Worm (Caenorhabditis elegans) whole organism, mixed stage, embryonic: Measurements from ENCODE around the gene patr-1.

Source experiments
- M03D4.4 ChIP-seq: sonication (generic microtip); optimal IDR thresholded peaks from 2 replicates; lab custom pipeline; 2017; ENCODE audit warnings: mild to moderate bottlenecking, missing genetic modification characterization, missing compliant biosample characterization
- bed-3 ChIP-seq: fragments of 200-800 bp; sonication (Bioruptor generic); optimal IDR thresholded peaks from 3 replicates; lab custom pipeline; 2018; ENCODE audit warnings: mild to moderate bottlenecking, missing genetic modification characterization, moderate library complexity, missing compliant biosample characterization
- blmp-1 ChIP-seq: fragments of 150-350 bp; optimal IDR thresholded peaks from 2 replicates; lab custom pipeline; 2014; ENCODE audit warnings: missing biosample characterization, missing genetic modification characterization
- ceh-43 ChIP-seq: fragments of 200-800 bp; sonication (Bioruptor generic); optimal IDR thresholded peaks from 2 replicates; lab custom pipeline; 2018; ENCODE audit warnings: mild to moderate bottlenecking, missing genetic modification characterization, moderate library complexity, missing compliant biosample characterization
- ceh-83 ChIP-seq: fragments of 200-800 bp; sonication (Bioruptor generic); optimal IDR thresholded peaks from 2 replicates; lab custom pipeline; 2018; ENCODE audit warnings: mild to moderate bottlenecking, missing genetic modification characterization, missing compliant biosample characterization
- ces-1 ChIP-seq: fragments of 150-350 bp; optimal IDR thresholded peaks from 2 replicates; lab custom pipeline; 2014; ENCODE audit warnings: missing biosample characterization, missing genetic modification reagents, missing genetic modification characterization
- cnd-1 ChIP-seq: fragments of 200-800 bp; sonication (Bioruptor generic); optimal IDR thresholded peaks from 2 replicates; lab custom pipeline; 2018; ENCODE audit warnings: mild to moderate bottlenecking, missing genetic modification characterization, missing compliant biosample characterization
- drap-1 ChIP-seq: fragments of 200-800 bp; sonication (Bioruptor generic); optimal IDR thresholded peaks from 3 replicates; lab custom pipeline; 2018; ENCODE audit warnings: mild to moderate bottlenecking, missing genetic modification characterization, missing compliant biosample characterization
- elt-1 ChIP-seq: sonication (generic microtip); optimal IDR thresholded peaks from 2 replicates; lab custom pipeline; 2017; ENCODE audit warnings: missing genetic modification characterization, mild to moderate bottlenecking, missing compliant biosample characterization, antibody characterized with exemption, moderate library complexity, borderline replicate concordance; ENCODE audit not compliant: insufficient read depth
- elt-3 ChIP-seq: fragments of 150-350 bp; optimal IDR thresholded peaks from 2 replicates; lab custom pipeline; 2014; ENCODE audit warnings: missing biosample characterization, missing genetic modification characterization
- flh-1 ChIP-seq: fragments of 200-800 bp; sonication (Bioruptor generic); optimal IDR thresholded peaks from 2 replicates; lab custom pipeline; 2018; ENCODE audit warnings: mild to moderate bottlenecking, missing genetic modification characterization, moderate library complexity, missing compliant biosample characterization
- ham-2 ChIP-seq: fragments of 200-800 bp; sonication (Bioruptor generic); optimal IDR thresholded peaks from 2 replicates; lab custom pipeline; 2018; ENCODE audit warnings: mild to moderate bottlenecking, missing genetic modification characterization, missing compliant biosample characterization
- lin-13 ChIP-seq: fragments of 150-350 bp; optimal IDR thresholded peaks from 2 replicates; lab custom pipeline; 2014; ENCODE audit warnings: missing biosample characterization, missing genetic modification characterization
- lsy-2 ChIP-seq: fragments of 150-350 bp; optimal IDR thresholded peaks from 2 replicates; lab custom pipeline; 2014; ENCODE audit warnings: missing biosample characterization, missing genetic modification characterization
- mab-5 ChIP-seq: fragments of 150-350 bp; optimal IDR thresholded peaks from 2 replicates; lab custom pipeline; 2014; ENCODE audit warnings: missing biosample characterization, missing genetic modification characterization
- mls-2 ChIP-seq: sonication (generic microtip); optimal IDR thresholded peaks from 2 replicates; lab custom pipeline; 2016; ENCODE audit warnings: mild to moderate bottlenecking, missing genetic modification characterization, moderate library complexity, missing compliant biosample characterization
- nhr-12 ChIP-seq: fragments of 150-350 bp; optimal IDR thresholded peaks from 2 replicates; lab custom pipeline; 2014; ENCODE audit warnings: missing biosample characterization, missing genetic modification characterization
- nhr-2 ChIP-seq: fragments of 150-350 bp; optimal IDR thresholded peaks from 2 replicates; lab custom pipeline; 2014; ENCODE audit warnings: missing biosample characterization, missing genetic modification characterization
- nhr-237 ChIP-seq: fragments of 150-350 bp; optimal IDR thresholded peaks from 2 replicates; lab custom pipeline; 2014; ENCODE audit warnings: missing biosample characterization, missing genetic modification characterization
- nhr-28 ChIP-seq: fragments of 150-350 bp; optimal IDR thresholded peaks from 2 replicates; lab custom pipeline; 2014; ENCODE audit warnings: missing biosample characterization, missing genetic modification characterization
- pha-4 ChIP-seq: fragments of 150-350 bp; optimal IDR thresholded peaks from 2 replicates; lab custom pipeline; 2018; ENCODE audit warnings: missing biosample characterization, missing genetic modification reagents, missing genetic modification characterization
- sem-2 ChIP-seq: fragments of 200-800 bp; sonication (Bioruptor generic); optimal IDR thresholded peaks from 2 replicates; lab custom pipeline; 2018; ENCODE audit warnings: mild to moderate bottlenecking, missing genetic modification characterization, missing compliant biosample characterization
- snpc-4 ChIP-seq: fragments of 150-350 bp; optimal IDR thresholded peaks from 2 replicates; lab custom pipeline; 2014; ENCODE audit warnings: missing biosample characterization, missing genetic modification characterization
- unc-120 ChIP-seq: sonication (generic microtip); optimal IDR thresholded peaks from 2 replicates; lab custom pipeline; 2017; ENCODE audit warnings: missing genetic modification characterization, missing compliant biosample characterization; ENCODE audit not compliant: poor library complexity, severe bottlenecking
- unc-39 ChIP-seq: fragments of 150-350 bp; optimal IDR thresholded peaks from 2 replicates; lab custom pipeline; 2014; ENCODE audit warnings: missing biosample characterization, missing genetic modification characterization
- unc-62 ChIP-seq: fragments of 150-350 bp; optimal IDR thresholded peaks from 2 replicates; lab custom pipeline; 2014; ENCODE audit warnings: missing biosample characterization, missing genetic modification reagents, missing genetic modification characterization
- zip-8 ChIP-seq: fragments of 150-350 bp; optimal IDR thresholded peaks from 2 replicates; lab custom pipeline; 2014; ENCODE audit warnings: missing biosample characterization, missing genetic modification characterization
- ztf-11 ChIP-seq: fragments of 150-350 bp; optimal IDR thresholded peaks from 2 replicates; lab custom pipeline; 2014; ENCODE audit warnings: missing biosample characterization, missing genetic modification characterization

Gene patr-1

ce11 chrII:11739199-11739598 lies 38.5 kb downstream of the patr-1 start, which contains the start of gene ctsa-1.2:
TSS of gene ctsa-1.2 (plus strand) at chrII:11739358.
- TF ChIP-seq pha-4: no peak
- TF ChIP-seq nhr-12: no peak
- TF ChIP-seq snpc-4 (tag; lab: Kevin White, UChicago): no peak
- no peak for TF ChIP-seq nhr-2 (tag; lab: Kevin White, UChicago)
- TF ChIP-seq ham-2 (GFP tag; lab: Kevin White, UChicago): no peak
- TF ChIP-seq unc-39: no peak
- no peak for TF ChIP-seq mls-2 (tag; lab: Kevin White, UChicago)
- TF ChIP-seq zip-8 (tag; lab: Kevin White, UChicago): no peak
- no peak for TF ChIP-seq ceh-83 (GFP tag; lab: Kevin White, UChicago)
- TF ChIP-seq mab-5 (tag; lab: Kevin White, UChicago): no peak
- no peak for TF ChIP-seq flh-1 (GFP tag; lab: Kevin White, UChicago)
- no peak for TF ChIP-seq unc-120 (tag; lab: Kevin White, UChicago)
- no peak for TF ChIP-seq ztf-11

- TF ChIP-seq unc-120 (tag; lab: Kevin White, UChicago): peak; percentile 29
- peak; percentile 87 for TF ChIP-seq unc-62 (GFP tag; lab: Kevin White, UChicago)
- TF ChIP-seq bed-3: no peak
Measured at ce11 chrII:11737347-11737746, 40.4 kb downstream of the patr-1 start.

- no peak for TF ChIP-seq nhr-2 (tag; lab: Kevin White, UChicago)
- TF ChIP-seq elt-1 (tag; lab: Kevin White, UChicago): peak; percentile 53
Measured at ce11 chrII:11733850-11734249, 43.9 kb downstream of the patr-1 start.

- TF ChIP-seq elt-1 (tag; lab: Kevin White, UChicago): no peak
- TF ChIP-seq nhr-237 (tag; lab: Kevin White, UChicago): no peak
- TF ChIP-seq sem-2 (GFP tag; lab: Kevin White, UChicago): no peak
- TF ChIP-seq ces-1: peak; percentile 39
- no peak for TF ChIP-seq M03D4.4 (tag; lab: Kevin White, UChicago)
- no peak for TF ChIP-seq ceh-43
Measured at ce11 chrII:11732513-11732912, 45.2 kb downstream of the patr-1 start, which contains the start of gene F13D12.8. TSS of gene F13D12.8 (minus strand) at chrII:11732594.

- TF ChIP-seq mls-2 (tag; lab: Kevin White, UChicago) (no peak), flh-1 (GFP tag; lab: Kevin White, UChicago) (no peak), sem-2 (GFP tag; lab: Kevin White, UChicago) (no peak), ztf-11 (no peak)
- TF ChIP-seq, all 35 proteins: peak for 0
Measured at ce11 chrII:11731174-11731724, 46.5 kb downstream of the patr-1 start.

- TF ChIP-seq nhr-28 (tag; lab: Kevin White, UChicago): no peak
- TF ChIP-seq flh-1 (GFP tag; lab: Kevin White, UChicago): no peak
- no peak for TF ChIP-seq elt-3 (tag; lab: Kevin White, UChicago)
- TF ChIP-seq unc-39: no peak
- TF ChIP-seq drap-1 (GFP tag; lab: Kevin White, UChicago): no peak
- TF ChIP-seq blmp-1 (tag; lab: Kevin White, UChicago): no peak
- TF ChIP-seq lin-13 (tag; lab: Kevin White, UChicago): no peak
- TF ChIP-seq ceh-43: no peak
- TF ChIP-seq ces-1: no peak
- no peak for TF ChIP-seq lsy-2 (tag; lab: Kevin White, UChicago)
- no peak for TF ChIP-seq cnd-1 (tag; lab: Kevin White, UChicago)
- no peak for TF ChIP-seq ham-2 (GFP tag; lab: Kevin White, UChicago)
- no peak for TF ChIP-seq ztf-11
- no peak for TF ChIP-seq zip-8 (tag; lab: Kevin White, UChicago)
Measured at ce11 chrII:11729757-11730535, 47.8 kb downstream of the patr-1 start.
